Fruit fly (Drosophila melanogaster) whole organism, embryonic: ENCODE results near the gene scyl.

Experiments
- CG1024 ChIP-seq: fragments of 200-800 bp; sonication (Bioruptor generic); IDR thresholded peaks from 2 replicates; pipeline ENCODE4 v1.3.6; 2022; ENCODE audit warnings: missing biosample characterization, missing genetic modification characterization
- CG10366 ChIP-seq: fragments of 200-800 bp; sonication (Bioruptor generic); IDR thresholded peaks from 2 replicates; pipeline ENCODE4 v1.3.6; 2022; ENCODE audit warnings: missing biosample characterization, missing genetic modification characterization
- CG10431 ChIP-seq: fragments of 200-800 bp; sonication (Bioruptor generic); optimal IDR thresholded peaks from 3 replicates; lab custom pipeline; 2018; ENCODE audit warnings: missing biosample characterization, mild to moderate bottlenecking, missing genetic modification characterization
- CG10462 ChIP-seq: fragments of 200-800 bp; sonication (Bioruptor generic); optimal IDR thresholded peaks from 2 replicates; lab custom pipeline; 2016; ENCODE audit warnings: missing biosample characterization, missing genetic modification characterization
- CG11398 ChIP-seq: fragments of 200-800 bp; sonication (Bioruptor generic); optimal IDR thresholded peaks from 2 replicates; lab custom pipeline; 2016; ENCODE audit warnings: missing biosample characterization, missing genetic modification characterization
- CG12155 ChIP-seq: fragments of 200-800 bp; sonication (Bioruptor generic); optimal IDR thresholded peaks from 3 replicates; lab custom pipeline; 2016; ENCODE audit warnings: missing biosample characterization, missing genetic modification characterization
- CG12236 ChIP-seq: fragments of 200-800 bp; sonication (Bioruptor generic); optimal IDR thresholded peaks from 2 replicates; lab custom pipeline; 2016; ENCODE audit warnings: missing biosample characterization, missing genetic modification characterization
- CG12659 ChIP-seq: fragments of 200-800 bp; sonication (Bioruptor generic); optimal IDR thresholded peaks from 3 replicates; lab custom pipeline; 2017; ENCODE audit warnings: mild to moderate bottlenecking, missing biosample characterization, missing genetic modification reagents, missing genetic modification characterization
- CG15696 ChIP-seq: fragments of 200-800 bp; sonication (Bioruptor generic); optimal IDR thresholded peaks from 2 replicates; lab custom pipeline; 2019; ENCODE audit warnings: missing biosample characterization, mild to moderate bottlenecking, missing genetic modification characterization, moderate library complexity
- CG16815 ChIP-seq: fragments of 200-800 bp; sonication (Bioruptor generic); optimal IDR thresholded peaks from 3 replicates; lab custom pipeline; 2017; ENCODE audit warnings: missing biosample characterization, mild to moderate bottlenecking, missing genetic modification characterization
- CG18619 ChIP-seq: fragments of 200-800 bp; sonication (Bioruptor generic); optimal IDR thresholded peaks from 3 replicates; lab custom pipeline; 2017; ENCODE audit warnings: missing biosample characterization, mild to moderate bottlenecking, missing genetic modification characterization
- CG2129 ChIP-seq: fragments of 200-800 bp; sonication (Bioruptor generic); IDR thresholded peaks from 2 replicates; pipeline ENCODE4 v1.3.6; 2022; ENCODE audit warnings: missing biosample characterization, missing genetic modification characterization; ENCODE audit not compliant: partially characterized antibody
- CG2678 ChIP-seq: fragments of 200-800 bp; sonication (Bioruptor generic); optimal IDR thresholded peaks from 3 replicates; lab custom pipeline; 2019; ENCODE audit warnings: missing biosample characterization, mild to moderate bottlenecking, missing genetic modification characterization, moderate library complexity
- CG32772 ChIP-seq: fragments of 200-800 bp; sonication (Bioruptor generic); IDR thresholded peaks from 2 replicates; pipeline ENCODE4 v1.3.6; 2022; ENCODE audit warnings: missing biosample characterization, missing genetic modification characterization
- CG34224 ChIP-seq: fragments of 200-800 bp; sonication (Bioruptor generic); IDR thresholded peaks from 3 replicates; pipeline ENCODE4 v1.3.6; 2022; ENCODE audit warnings: missing biosample characterization, missing genetic modification characterization; ENCODE audit not compliant: partially characterized antibody
- CG4820 ChIP-seq: fragments of 200-800 bp; sonication (Bioruptor generic); optimal IDR thresholded peaks from 3 replicates; lab custom pipeline; 2016; ENCODE audit warnings: missing biosample characterization, missing genetic modification characterization
- CG6272 ChIP-seq: fragments of 200-800 bp; sonication (Bioruptor generic); IDR thresholded peaks from 2 replicates; pipeline ENCODE4 v1.3.6; 2022; ENCODE audit warnings: missing biosample characterization, missing genetic modification characterization
- CG6654 ChIP-seq: fragments of 200-800 bp; sonication (Bioruptor generic); optimal IDR thresholded peaks from 2 replicates; lab custom pipeline; 2017; ENCODE audit warnings: missing biosample characterization, mild to moderate bottlenecking, missing genetic modification characterization
- CG6813 ChIP-seq: fragments of 200-800 bp; sonication (Bioruptor generic); optimal IDR thresholded peaks from 2 replicates; lab custom pipeline; 2017; ENCODE audit warnings: missing biosample characterization, missing genetic modification characterization, mild to moderate bottlenecking, moderate library complexity, missing genetic modification reagents
- CG8359 ChIP-seq: fragments of 200-800 bp; sonication (Bioruptor generic); optimal IDR thresholded peaks from 2 replicates; lab custom pipeline; 2017; ENCODE audit warnings: missing biosample characterization, mild to moderate bottlenecking, missing genetic modification characterization, borderline replicate concordance
- CG9437 ChIP-seq: fragments of 200-800 bp; sonication (Bioruptor generic); optimal IDR thresholded peaks from 2 replicates; lab custom pipeline; 2018; ENCODE audit warnings: missing biosample characterization, mild to moderate bottlenecking, missing genetic modification characterization
- CkIIα-i1 ChIP-seq: fragments of 200-800 bp; sonication (Bioruptor generic); IDR thresholded peaks from 2 replicates; pipeline ENCODE4 v1.3.6; 2022; ENCODE audit warnings: missing biosample characterization, missing genetic modification characterization
- Eip74EF ChIP-seq, 2 experiments: fragments of 200-800 bp in 1 of 2; fragments of >200 bp in 1 of 2; sonication (Bioruptor generic) in 1 of 2; optimal IDR thresholded peaks; 2 replicates each; lab custom pipeline; 2017 to 2019; ENCODE audit warnings: missing biosample characterization in 2 of 2, missing genetic modification characterization in 2 of 2, mild to moderate bottlenecking in 1 of 2, moderate library complexity in 1 of 2
- Gug ChIP-seq: fragments of 200-800 bp; sonication (Bioruptor generic); IDR thresholded peaks from 4 replicates; pipeline ENCODE4 v1.3.6; 2022; ENCODE audit warnings: missing biosample characterization, missing genetic modification characterization
- Lim3 ChIP-seq: fragments of 200-800 bp; sonication (Bioruptor generic); IDR thresholded peaks from 2 replicates; pipeline ENCODE4 v1.3.6; 2022; ENCODE audit warnings: missing biosample characterization, missing genetic modification characterization
- Meics ChIP-seq: fragments of 200-800 bp; sonication (Bioruptor generic); optimal IDR thresholded peaks from 2 replicates; lab custom pipeline; 2017; ENCODE audit warnings: missing biosample characterization, mild to moderate bottlenecking, missing genetic modification characterization
- NFAT ChIP-seq: fragments of 200-800 bp; sonication (Bioruptor generic); IDR thresholded peaks from 2 replicates; pipeline ENCODE4 v1.3.6; 2022; ENCODE audit warnings: missing biosample characterization, missing genetic modification characterization
- Nf-YA ChIP-seq: fragments of 200-800 bp; sonication (Bioruptor generic); IDR thresholded peaks from 2 replicates; pipeline ENCODE4 v1.3.6; 2022; ENCODE audit warnings: missing biosample characterization, missing genetic modification characterization
- aop ChIP-seq: fragments of 200-800 bp; sonication (Bioruptor generic); IDR thresholded peaks from 2 replicates; pipeline ENCODE4 v1.3.6; 2022; ENCODE audit warnings: missing biosample characterization, missing genetic modification characterization
- ash1 ChIP-seq: fragments of 200-800 bp; sonication (Bioruptor generic); optimal IDR thresholded peaks from 2 replicates; lab custom pipeline; 2018; ENCODE audit warnings: missing biosample characterization, mild to moderate bottlenecking, missing genetic modification characterization
- ato ChIP-seq: fragments of 200-800 bp; sonication (Bioruptor generic); IDR thresholded peaks from 2 replicates; pipeline ENCODE4 v1.3.6; 2022; ENCODE audit warnings: missing biosample characterization, missing genetic modification characterization; ENCODE audit not compliant: partially characterized antibody
- bigmax ChIP-seq: fragments of 200-800 bp; sonication (Bioruptor generic); optimal IDR thresholded peaks from 2 replicates; lab custom pipeline; 2018; ENCODE audit warnings: missing biosample characterization, mild to moderate bottlenecking, missing genetic modification characterization
- br ChIP-seq: fragments of >200 bp; optimal IDR thresholded peaks from 2 replicates; lab custom pipeline; 2017
- bsh ChIP-seq, 2 experiments: fragments of 200-800 bp; sonication (Bioruptor generic); optimal IDR thresholded peaks; 2 replicates each; lab custom pipeline; 2017 to 2018; ENCODE audit warnings: mild to moderate bottlenecking in 2 of 2, missing biosample characterization in 2 of 2, missing genetic modification characterization in 2 of 2, moderate library complexity in 1 of 2
- dysf ChIP-seq: fragments of 200-800 bp; sonication (Bioruptor generic); IDR thresholded peaks from 3 replicates; pipeline ENCODE4 v1.3.6; 2022; ENCODE audit warnings: missing biosample characterization, missing genetic modification characterization
- exex ChIP-seq: fragments of 200-800 bp; sonication (Bioruptor generic); optimal IDR thresholded peaks from 4 replicates; lab custom pipeline; 2018; ENCODE audit warnings: missing biosample characterization, mild to moderate bottlenecking, missing genetic modification characterization, moderate library complexity
- ftz-f1 ChIP-seq: fragments of 200-800 bp; sonication (Bioruptor generic); optimal IDR thresholded peaks from 2 replicates; lab custom pipeline; 2016; ENCODE audit warnings: missing biosample characterization, missing genetic modification characterization
- fu2 ChIP-seq: fragments of 200-800 bp; sonication (Bioruptor generic); optimal IDR thresholded peaks from 2 replicates; lab custom pipeline; 2016; ENCODE audit warnings: missing biosample characterization, missing genetic modification characterization
- gcm2 ChIP-seq: fragments of 200-800 bp; sonication (Bioruptor generic); optimal IDR thresholded peaks from 2 replicates; lab custom pipeline; 2016; ENCODE audit warnings: missing biosample characterization, missing genetic modification characterization
- grau ChIP-seq: fragments of 200-800 bp; optimal IDR thresholded peaks from 3 replicates; lab custom pipeline; 2019; ENCODE audit warnings: missing biosample characterization, mild to moderate bottlenecking, missing genetic modification characterization, moderate library complexity
- lbe ChIP-seq: fragments of 200-800 bp; sonication (Bioruptor generic); optimal IDR thresholded peaks from 2 replicates; lab custom pipeline; 2016; ENCODE audit warnings: missing biosample characterization, mild to moderate bottlenecking, missing genetic modification characterization
- lmd ChIP-seq: fragments of 200-800 bp; sonication (Bioruptor generic); IDR thresholded peaks from 2 replicates; pipeline ENCODE4 v1.3.6; 2022; ENCODE audit warnings: missing biosample characterization, missing genetic modification characterization
- mam ChIP-seq: fragments of 200-800 bp; sonication (Bioruptor generic); optimal IDR thresholded peaks from 3 replicates; lab custom pipeline; 2016; ENCODE audit warnings: missing biosample characterization, missing genetic modification characterization
- oc ChIP-seq: fragments of 200-800 bp; sonication (Bioruptor generic); optimal IDR thresholded peaks from 2 replicates; lab custom pipeline; 2018; ENCODE audit warnings: missing biosample characterization, mild to moderate bottlenecking, missing genetic modification characterization, moderate library complexity
- repo ChIP-seq: fragments of 200-800 bp; sonication (Bioruptor generic); optimal IDR thresholded peaks from 2 replicates; lab custom pipeline; 2016; ENCODE audit warnings: missing biosample characterization, missing genetic modification characterization
- sd ChIP-seq: fragments of 200-800 bp; sonication (Bioruptor generic); optimal IDR thresholded peaks from 3 replicates; lab custom pipeline; 2018; ENCODE audit warnings: missing biosample characterization, mild to moderate bottlenecking, missing genetic modification characterization, moderate library complexity
- sima ChIP-seq: fragments of 200-800 bp; sonication (Bioruptor generic); optimal IDR thresholded peaks from 2 replicates; lab custom pipeline; 2016; ENCODE audit warnings: missing biosample characterization, missing genetic modification characterization
- ssp ChIP-seq: fragments of 200-800 bp; sonication (Bioruptor generic); IDR thresholded peaks from 2 replicates; pipeline ENCODE4 v1.3.6; 2022; ENCODE audit warnings: missing biosample characterization, missing genetic modification characterization
- vnd ChIP-seq: fragments of 200-800 bp; sonication (Bioruptor generic); IDR thresholded peaks from 3 replicates; pipeline ENCODE4 v1.3.6; 2022; ENCODE audit warnings: missing biosample characterization, missing genetic modification characterization; ENCODE audit not compliant: partially characterized antibody
- wek ChIP-seq: fragments of 200-800 bp; sonication (Bioruptor generic); optimal IDR thresholded peaks from 3 replicates; lab custom pipeline; 2018; ENCODE audit warnings: missing biosample characterization, mild to moderate bottlenecking, missing genetic modification characterization, moderate library complexity

Gene scyl

dm6 chr3L:11273444-11274141 is 21.5 kb downstream of the scyl start (continued):
- TF ChIP-seq Gug (GFP tag; lab: Robert Waterston, UW) = no peak
- TF ChIP-seq exex = peak; percentile 36
- no peak for TF ChIP-seq dysf
- TF ChIP-seq CG16815 = no peak
- no peak for TF ChIP-seq ssp (GFP tag; lab: Robert Waterston, UW)
- no peak for TF ChIP-seq CG18619 (GFP tag; lab: Kevin White, UChicago)
- TF ChIP-seq CG10431 (GFP tag; lab: Kevin White, UChicago) = peak; percentile 16
- TF ChIP-seq CG2129 (GFP tag; lab: Robert Waterston, UW) = no peak
- no peak for TF ChIP-seq ash1
- no peak for TF ChIP-seq mam (GFP tag; lab: Kevin White, UChicago)
- no peak for TF ChIP-seq CG12659 (GFP tag; lab: Kevin White, UChicago)
- peak in 1 of 2 experiments; percentile 37 for TF ChIP-seq bsh (GFP tag; optimal IDR thresholded peaks at IDR 0.05; lab: Kevin White, UChicago)
- TF ChIP-seq CG1024 (GFP tag; lab: Robert Waterston, UW) = no peak
- TF ChIP-seq CG4820 = no peak
- TF ChIP-seq CG12236 (GFP tag; lab: Kevin White, UChicago) = peak; percentile 9
- no peak for TF ChIP-seq sd (tag; lab: Kevin White, UChicago)
- peak; percentile 58 for TF ChIP-seq CG15696
- TF ChIP-seq bigmax (GFP tag; lab: Kevin White, UChicago) = no peak
- no peak for TF ChIP-seq br (lab: Kevin White, UChicago)
- TF ChIP-seq CG11398 = no peak
- TF ChIP-seq Meics = no peak
- TF ChIP-seq grau = peak; percentile 7
- TF ChIP-seq Nf-YA (GFP tag; lab: Robert Waterston, UW) = no peak
- no peak for TF ChIP-seq repo (GFP tag; lab: Kevin White, UChicago)
- no peak for TF ChIP-seq CG10366 (GFP tag; lab: Robert Waterston, UW)
- TF ChIP-seq Lim3 (GFP tag; lab: Robert Waterston, UW) = no peak
- no peak for TF ChIP-seq NFAT (GFP tag; lab: Robert Waterston, UW)
- no peak for TF ChIP-seq ato (GFP tag; lab: Robert Waterston, UW)
- TF ChIP-seq Eip74EF (GFP tag; optimal IDR thresholded peaks at IDR 0.05; lab: Kevin White, UChicago) = no peak
- TF ChIP-seq CG9437 (GFP tag; lab: Kevin White, UChicago) = no peak
- no peak for TF ChIP-seq ftz-f1 (GFP tag; lab: Kevin White, UChicago)
- TF ChIP-seq CkIIα-i1 (GFP tag; lab: Robert Waterston, UW) = no peak
- no peak for TF ChIP-seq fu2
- no peak for TF ChIP-seq CG10462 (GFP tag; lab: Kevin White, UChicago)
- TF ChIP-seq CG6813 (GFP tag; lab: Kevin White, UChicago) = no peak
- TF ChIP-seq CG32772 (GFP tag; lab: Robert Waterston, UW) = no peak
- no peak for TF ChIP-seq CG8359
- TF ChIP-seq vnd (GFP tag; lab: Robert Waterston, UW) = no peak
- TF ChIP-seq CG6654 = no peak
- TF ChIP-seq wek = no peak
- no peak for TF ChIP-seq gcm2 (GFP tag; lab: Kevin White, UChicago)
- TF ChIP-seq lbe (GFP tag; lab: Kevin White, UChicago) = no peak
- TF ChIP-seq sima = no peak
- no peak for TF ChIP-seq CG12155
- no peak for TF ChIP-seq lmd (GFP tag; lab: Robert Waterston, UW)
- peak; percentile 29 for TF ChIP-seq CG2678
- no peak for TF ChIP-seq oc (tag; lab: Kevin White, UChicago)
- TF ChIP-seq CG34224 (GFP tag; lab: Robert Waterston, UW) = no peak
- TF ChIP-seq CG6272 (GFP tag; lab: Robert Waterston, UW) = no peak
- no peak for TF ChIP-seq aop (GFP tag; lab: Robert Waterston, UW)
